Fruit fly (Drosophila melanogaster): Measurements from ENCODE around the gene CG13599.
A peak's percentile ranks its signal among the peaks of the same experiment; 100 is the strongest.

Gene CG13599

DNA sequence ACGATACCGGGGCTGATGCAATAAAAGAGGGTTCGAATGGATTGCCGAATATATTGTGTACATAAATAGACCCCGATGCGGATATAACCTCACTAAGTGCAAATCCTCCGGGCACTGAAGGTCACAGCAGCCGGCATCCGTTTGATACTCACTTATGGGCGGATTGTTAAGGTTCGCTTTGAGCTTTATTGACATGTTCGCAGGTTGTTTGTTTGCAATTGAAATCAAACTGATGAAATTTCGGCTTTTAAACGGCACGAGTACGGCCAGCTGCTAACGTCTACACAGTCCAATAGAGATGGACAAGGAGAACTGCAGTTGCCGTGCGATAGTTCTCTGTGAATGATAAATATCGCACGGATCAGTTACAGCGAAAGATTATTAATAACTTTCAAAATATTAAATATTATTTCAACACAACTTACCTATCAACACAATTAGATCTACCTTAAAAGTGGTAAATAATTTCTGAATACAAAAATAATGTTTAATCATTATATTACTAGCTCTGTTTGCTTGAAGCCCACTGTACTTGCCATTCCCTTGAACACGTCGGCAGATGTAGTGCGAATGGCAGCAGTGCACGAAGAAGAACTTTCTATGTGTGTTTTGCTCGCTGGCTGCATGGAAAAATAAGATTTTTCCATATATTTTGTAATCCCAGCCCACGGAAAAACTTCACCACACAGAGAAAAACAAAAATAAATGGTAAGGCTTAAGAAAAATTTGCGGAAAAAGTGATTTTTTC lies 26.8 kb downstream of the CG13599 start, which contains the start of the genes GluProRS and AP-1sigma (continued):
- peak; percentile 58 for TF ChIP-seq NK7.1 (GFP tag; optimal IDR thresholded peaks at IDR 0.05)
- peak; percentile 97 for TF ChIP-seq CG30403 (GFP tag; optimal IDR thresholded peaks at IDR 0.05)
- no peak for TF ChIP-seq CG1832 (GFP tag; optimal IDR thresholded peaks at IDR 0.05)
- peak; percentile 85 for TF ChIP-seq Dip3 (GFP tag; optimal IDR thresholded peaks at IDR 0.05)
- peak; percentile 94 for TF ChIP-seq klu (GFP tag; IDR thresholded peaks at IDR 0.05)
- TF ChIP-seq CG2129 (GFP tag; IDR thresholded peaks at IDR 0.05; ENCODE audit: partially characterized antibody) = peak; percentile 94
- no peak for TF ChIP-seq CTCF (GFP tag; optimal IDR thresholded peaks at IDR 0.05)
- TF ChIP-seq tap (tag; optimal IDR thresholded peaks at IDR 0.05) = peak; percentile 74
- peak; percentile 94 for TF ChIP-seq sens-2 (GFP tag; IDR thresholded peaks at IDR 0.05)
- peak; percentile 88 for TF ChIP-seq gt (GFP tag; IDR thresholded peaks at IDR 0.05)
- TF ChIP-seq cad (GFP tag; optimal IDR thresholded peaks at IDR 0.05) = no peak
- peak; percentile 91 for TF ChIP-seq fd96Cb (tag; optimal IDR thresholded peaks at IDR 0.05)
- TF ChIP-seq CG15269 (tag; optimal IDR thresholded peaks at IDR 0.05) = peak; percentile 87
- no peak for TF ChIP-seq CG17568 (GFP tag; optimal IDR thresholded peaks at IDR 0.05)
- TF ChIP-seq Dip2 (GFP tag; IDR thresholded peaks at IDR 0.05) = peak; percentile 32; the same call in 1 of the 2 replicates
- peak; percentile 79 for TF ChIP-seq Usf (GFP tag; optimal IDR thresholded peaks at IDR 0.05)
- TF ChIP-seq ap (GFP tag; IDR thresholded peaks at IDR 0.05) = peak; percentile 94
- TF ChIP-seq CG7928 (GFP tag; optimal IDR thresholded peaks at IDR 0.05) = peak; percentile 44
- TF ChIP-seq CG10209 (GFP tag; optimal IDR thresholded peaks at IDR 0.05) = peak; percentile 84
- peak; percentile 80 for TF ChIP-seq cwo (GFP tag; optimal IDR thresholded peaks at IDR 0.05)
- peak; percentile 67 for TF ChIP-seq ato (GFP tag; IDR thresholded peaks at IDR 0.05; ENCODE audit: partially characterized antibody)
- peak; percentile 56 for TF ChIP-seq CG10274 (GFP tag; optimal IDR thresholded peaks at IDR 0.05)
- TF ChIP-seq Pdp1 (GFP tag; optimal IDR thresholded peaks at IDR 0.05) = peak; percentile 77 to 92
- TF ChIP-seq CG33213 (GFP tag; optimal IDR thresholded peaks at IDR 0.05) = peak; percentile 79
- peak; percentile 14 for TF ChIP-seq Dp (GFP tag; optimal IDR thresholded peaks at IDR 0.05)
- peak; percentile 82 for TF ChIP-seq onecut (GFP tag; IDR thresholded peaks at IDR 0.05)
- peak; percentile 69 for TF ChIP-seq E2f2 (GFP tag; IDR thresholded peaks at IDR 0.05)
- TF ChIP-seq chn (GFP tag; optimal IDR thresholded peaks at IDR 0.05) = peak; percentile 90
- peak; percentile 80 for TF ChIP-seq Vsx1 (GFP tag; optimal IDR thresholded peaks at IDR 0.05)
- peak; percentile 89 for TF ChIP-seq CG18599 (GFP tag; optimal IDR thresholded peaks at IDR 0.05)
- TF ChIP-seq zen (tag; optimal IDR thresholded peaks at IDR 0.05) = peak; percentile 87
- peak; percentile 72 for TF ChIP-seq CG9609 (GFP tag; optimal IDR thresholded peaks at IDR 0.05)
- peak; percentile 95 for TF ChIP-seq esg (GFP tag; conservative IDR thresholded peaks at IDR 0.05)
- peak; percentile 85 for TF ChIP-seq bbx (GFP tag; IDR thresholded peaks at IDR 0.05; ENCODE audit: partially characterized antibody)
- peak; percentile 99 for TF ChIP-seq row (GFP tag; IDR thresholded peaks at IDR 0.05)
- TF ChIP-seq fu2 (GFP tag; optimal IDR thresholded peaks at IDR 0.05) = peak; percentile 57
- peak; percentile 92 for TF ChIP-seq CG3726 (GFP tag; IDR thresholded peaks at IDR 0.05)
- TF ChIP-seq gcm (GFP tag; optimal IDR thresholded peaks at IDR 0.05) = peak; percentile 81
- peak; percentile 91 for TF ChIP-seq CG16815 (GFP tag; optimal IDR thresholded peaks at IDR 0.05)
- TF ChIP-seq Mes4 (GFP tag; optimal IDR thresholded peaks at IDR 0.05) = peak; percentile 62
- TF ChIP-seq CG11456 (GFP tag; IDR thresholded peaks at IDR 0.05) = peak; percentile 97
- TF ChIP-seq Hr78 (GFP tag; optimal IDR thresholded peaks at IDR 0.05) = peak in 1 of 2 experiments; percentile 39
- TF ChIP-seq CG2116 (GFP tag; optimal IDR thresholded peaks at IDR 0.05) = peak; percentile 70
- TF ChIP-seq mam (GFP tag; optimal IDR thresholded peaks at IDR 0.05) = peak; percentile 90
- peak; percentile 94 for TF ChIP-seq ind (GFP tag; optimal IDR thresholded peaks at IDR 0.05)
- peak; percentile 86 for TF ChIP-seq Blimp-1 (GFP tag; optimal IDR thresholded peaks at IDR 0.05)
- 0 out of 2 replicates have a peak, but pooled peaks have one; percentile 42 for TF ChIP-seq CkIIα-i1 (GFP tag; IDR thresholded peaks at IDR 0.05)
- peak; percentile 83 for TF ChIP-seq CG18619 (GFP tag; optimal IDR thresholded peaks at IDR 0.05)
- TF ChIP-seq slbo (GFP tag; IDR thresholded peaks at IDR 0.05) = peak; percentile 98
